Fruit fly (Drosophila melanogaster) whole organism: ENCODE data around the gene stv.

ENCODE experiments used
- CG8478 ChIP-seq: fragments of >200 bp; optimal IDR thresholded peaks from 2 replicates; lab custom pipeline; 2018; ENCODE audit warnings: inconsistent platforms
- EcR ChIP-seq, 2 experiments: fragments of >200 bp; optimal IDR thresholded peaks; 2 replicates each; lab custom pipeline; 2017; ENCODE audit warnings: missing biosample characterization in 2 of 2, missing genetic modification characterization in 2 of 2, missing genetic modification reagents in 2 of 2
- pan ChIP-seq: fragments of >200 bp; optimal IDR thresholded peaks from 2 replicates; lab custom pipeline; 2017

- TF ChIP-seq EcR (GFP tag; optimal IDR thresholded peaks at IDR 0.05; lab: Kevin White, UChicago) (no peak), pan (no peak), CG8478 (no peak)
Measured at dm6 chr3L:13497720-13498355, 20.5 kb downstream of the stv start.
